Fruit fly (Drosophila melanogaster): Measurements from ENCODE around the gene Cpr65Ea.

The Cpr65Ea gene

DNA sequence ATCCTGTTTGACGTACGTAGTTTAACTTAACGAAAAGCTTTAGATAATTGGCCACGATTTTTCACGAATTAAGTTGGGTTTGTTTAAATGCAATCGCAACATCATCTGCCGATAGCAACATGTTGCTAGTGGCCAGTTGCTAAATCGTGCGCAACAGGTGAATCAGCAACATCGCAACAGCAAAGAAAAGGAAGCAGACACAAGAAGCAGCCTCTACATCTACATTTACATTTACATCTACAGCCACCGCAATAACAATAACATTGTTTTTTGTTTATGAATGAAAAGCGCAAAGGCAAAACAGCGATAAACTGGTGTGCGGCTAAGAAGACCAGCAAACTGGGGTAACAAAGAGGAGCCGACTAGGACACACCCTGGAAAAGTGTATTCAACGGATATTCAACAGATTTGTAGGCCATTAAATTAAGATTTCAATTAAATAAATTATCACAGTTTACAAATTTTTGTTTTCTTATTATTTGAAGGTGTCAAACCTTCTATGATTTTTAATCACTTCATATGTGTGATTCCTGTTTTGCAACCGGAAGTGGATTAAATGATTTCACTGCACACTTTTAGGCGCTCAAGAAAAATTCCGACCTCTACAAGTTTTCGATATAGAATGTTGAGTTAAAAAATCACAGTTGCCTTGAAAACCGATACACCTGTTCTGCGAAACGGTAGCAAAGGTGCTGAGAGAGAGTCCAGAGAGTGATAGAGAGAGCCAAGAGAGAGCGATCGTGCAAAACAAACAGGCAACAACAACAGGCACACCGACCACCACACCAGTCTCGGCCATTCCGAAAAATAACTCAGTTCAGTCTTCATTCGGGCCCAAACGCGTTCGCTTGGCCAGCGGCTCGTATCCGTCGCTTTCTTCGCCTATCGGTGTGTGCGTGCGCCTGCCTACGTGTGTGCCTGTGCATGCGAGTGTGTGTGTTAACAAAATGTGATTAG lies 47.6 kb upstream of the Cpr65Ea start, which contains the start of gene melt (continued):
- TF ChIP-seq CG3032 (tag; optimal IDR thresholded peaks at IDR 0.05) (peak; percentile 88), Hr39 (GFP tag; optimal IDR thresholded peaks at IDR 0.05) (peak; percentile 92), Ets21C (GFP tag; optimal IDR thresholded peaks at IDR 0.05) (peak; percentile 88), CG31627 (GFP tag; optimal IDR thresholded peaks at IDR 0.05) (peak; percentile 94), achi (GFP tag; optimal IDR thresholded peaks at IDR 0.05) (peak; percentile 91), Ets96B (tag; optimal IDR thresholded peaks at IDR 0.05) (peak; percentile 80), CG6808 (GFP tag; optimal IDR thresholded peaks at IDR 0.05) (peak; percentile 85), CG32006 (GFP tag; optimal IDR thresholded peaks at IDR 0.05) (peak; percentile 95), pdm3 (GFP tag; optimal IDR thresholded peaks at IDR 0.05) (peak; percentile 91), Gug (GFP tag; IDR thresholded peaks at IDR 0.05) (peak; percentile 59), CG11902 (GFP tag; optimal IDR thresholded peaks at IDR 0.05) (peak; percentile 83)

DNA sequence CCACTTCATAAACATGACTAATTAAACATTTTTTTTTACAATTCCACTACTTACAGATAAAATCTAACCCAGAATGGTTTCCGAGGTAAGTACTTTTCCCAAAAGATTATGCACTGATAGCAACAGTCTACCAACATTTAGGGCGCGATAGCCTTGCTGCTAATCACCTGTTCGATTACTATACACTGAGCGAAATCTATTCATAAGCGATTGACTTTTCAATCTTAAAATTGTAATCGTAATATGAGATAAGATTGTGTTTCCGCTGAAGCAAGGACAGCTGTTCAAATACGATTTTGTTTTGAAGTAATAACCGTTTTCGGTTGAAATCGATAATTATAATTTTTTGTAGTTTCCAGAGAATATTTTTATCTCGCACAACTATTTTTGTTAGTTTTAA lies 46.2 kb upstream of the Cpr65Ea start:
- TF ChIP-seq spab (GFP tag; optimal IDR thresholded peaks at IDR 0.05) (no peak), Eip78C (GFP tag) (no peak), CG15336 (GFP tag; IDR thresholded peaks at IDR 0.05) (no peak), fd85E (GFP tag; optimal IDR thresholded peaks at IDR 0.05) (no peak), CG6808 (GFP tag; optimal IDR thresholded peaks at IDR 0.05) (no peak), ss (GFP tag; optimal IDR thresholded peaks at IDR 0.05) (no peak), CG6163 (GFP tag; IDR thresholded peaks at IDR 0.05) (no peak), achi (GFP tag; optimal IDR thresholded peaks at IDR 0.05) (no peak), CG34406 (GFP tag; optimal IDR thresholded peaks at IDR 0.05) (no peak), CG32006 (GFP tag; optimal IDR thresholded peaks at IDR 0.05) (no peak), Sox14 (GFP tag; optimal IDR thresholded peaks at IDR 0.05) (no peak), Eip75B (GFP tag; optimal IDR thresholded peaks at IDR 0.05) (no peak), Hr39 (GFP tag; optimal IDR thresholded peaks at IDR 0.05) (no peak), Hr38 (GFP tag; optimal IDR thresholded peaks at IDR 0.05) (no peak)

DNA sequence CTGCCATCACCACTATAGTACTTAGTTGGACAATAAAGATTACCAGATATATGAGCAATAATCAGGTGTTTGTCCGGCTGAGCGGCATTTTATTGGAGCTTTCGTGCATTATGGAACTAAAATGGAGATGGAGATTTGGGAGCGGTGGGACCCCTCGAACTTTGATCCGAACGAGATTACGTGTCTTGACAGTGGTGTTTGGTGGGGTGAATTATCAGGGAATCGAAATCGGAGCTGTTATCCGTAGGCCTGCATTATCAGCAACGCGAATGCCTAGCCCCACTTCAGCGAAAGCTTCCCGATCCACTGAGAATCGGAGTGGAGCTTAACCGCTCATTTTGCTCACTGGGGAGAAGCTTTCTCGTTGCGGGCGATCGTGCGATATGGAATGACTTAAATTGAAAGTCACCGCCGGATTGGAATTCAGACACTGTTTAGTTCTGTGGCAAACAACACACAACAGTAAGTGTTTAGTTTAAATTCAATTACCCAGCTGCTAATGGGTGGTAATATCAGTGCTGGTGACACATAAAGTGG lies 45.1 kb upstream of the Cpr65Ea start, which contains the start of gene Acbp2:
Gene Acbp2 (plus strand): TSS at position 417 of the 537 bp plus-strand sequence.
- peak; percentile 23 for TF ChIP-seq CG6854 (GFP tag; optimal IDR thresholded peaks at IDR 0.05)
- TF ChIP-seq Sox102F (GFP tag; optimal IDR thresholded peaks at IDR 0.05): no peak
- no peak for TF ChIP-seq fkh (GFP tag; optimal IDR thresholded peaks at IDR 0.05)
- no peak for TF ChIP-seq Gug (GFP tag; IDR thresholded peaks at IDR 0.05)
- TF ChIP-seq net (GFP tag; optimal IDR thresholded peaks at IDR 0.05): peak; percentile 9
- TF ChIP-seq CG4318 (GFP tag; optimal IDR thresholded peaks at IDR 0.05): no peak
- no peak for TF ChIP-seq CG11294 (GFP tag; IDR thresholded peaks at IDR 0.05)
- no peak for TF ChIP-seq CG1621 (tag; optimal IDR thresholded peaks at IDR 0.05)
- TF ChIP-seq CG6276 (GFP tag; optimal IDR thresholded peaks at IDR 0.05): no peak
- no peak for TF ChIP-seq CG7368 (GFP tag; optimal IDR thresholded peaks at IDR 0.05)
- TF ChIP-seq svp (GFP tag): peak; percentile 97
- TF ChIP-seq cyc (GFP tag; optimal IDR thresholded peaks at IDR 0.05): no peak
- TF ChIP-seq Smox (GFP tag; optimal IDR thresholded peaks at IDR 0.05): no peak
- peak; percentile 2 for TF ChIP-seq CG3919 (GFP tag; optimal IDR thresholded peaks at IDR 0.05)
- TF ChIP-seq Lpt (GFP tag; optimal IDR thresholded peaks at IDR 0.05): no peak
- TF ChIP-seq CG8319 (GFP tag; optimal IDR thresholded peaks at IDR 0.05): no peak
- peak; percentile 75 for TF ChIP-seq vri (GFP tag; optimal IDR thresholded peaks at IDR 0.05)
- no peak for TF ChIP-seq CG6163 (GFP tag; IDR thresholded peaks at IDR 0.05)
- TF ChIP-seq Eip78C (GFP tag): peak; percentile 28

Measured in whole organism, prepupa.